Fruit fly (Drosophila melanogaster) whole organism, wandering third instar larva: ENCODE results near the gene aay.

Experiments
- Abd-B ChIP-seq: fragments of >200 bp; optimal IDR thresholded peaks from 2 replicates; lab custom pipeline; 2017; ENCODE audit warnings: missing biosample characterization, missing genetic modification characterization
- Dfd ChIP-seq: fragments of >200 bp; optimal IDR thresholded peaks from 2 replicates; lab custom pipeline; 2017; ENCODE audit warnings: missing biosample characterization, missing genetic modification characterization
- HLH106 ChIP-seq: fragments of 200-800 bp; optimal IDR thresholded peaks from 3 replicates; lab custom pipeline; 2019; ENCODE audit warnings: missing biosample characterization, mild to moderate bottlenecking, missing genetic modification characterization, moderate library complexity
- ey ChIP-seq: fragments of 200-800 bp; sonication (Bioruptor generic); optimal IDR thresholded peaks from 2 replicates; lab custom pipeline; 2016; ENCODE audit warnings: missing biosample characterization, missing genetic modification characterization
- pan ChIP-seq: fragments of >200 bp; optimal IDR thresholded peaks from 2 replicates; lab custom pipeline; 2017
- psq ChIP-seq: fragments of 200-800 bp; sonication (Bioruptor generic); optimal IDR thresholded peaks from 3 replicates; lab custom pipeline; 2017; ENCODE audit warnings: missing biosample characterization, mild to moderate bottlenecking, missing genetic modification characterization, moderate library complexity
- rgr ChIP-seq: fragments of 200-800 bp; sonication (Bioruptor generic); optimal IDR thresholded peaks from 3 replicates; lab custom pipeline; 2016; ENCODE audit warnings: missing biosample characterization, mild to moderate bottlenecking, missing genetic modification characterization

dm6 chr3L:9461670-9462246 is 38.7 kb downstream of the aay start:
- TF ChIP-seq psq (GFP tag; lab: Kevin White, UChicago) (no peak), Dfd (no peak), pan (lab: Kevin White, UChicago) (no peak), Abd-B (no peak), ey (GFP tag; lab: Kevin White, UChicago) (no peak), rgr (GFP tag; lab: Kevin White, UChicago) (no peak), HLH106 (no peak)
